Fruit fly (Drosophila melanogaster): ENCODE measurements around the gene CG15282.

The CG15282 gene

dm6 chr2L:14688922-14689711 lies 23.2 kb upstream of the CG15282 start, which contains the start of gene osp:
Gene osp, minus strand, starts transcription at chr2L:14689340.
- TF ChIP-seq Vsx2 (GFP tag; optimal IDR thresholded peaks at IDR 0.05; ENCODE audit: partially characterized antibody), result peak; percentile 57
- TF ChIP-seq dsf (GFP tag; optimal IDR thresholded peaks at IDR 0.05; ENCODE audit: borderline replicate concordance), result peak; percentile 72
- TF ChIP-seq Mio (GFP tag; optimal IDR thresholded peaks at IDR 0.05), result peak; percentile 58
- peak; percentile 83 for TF ChIP-seq br (GFP tag; optimal IDR thresholded peaks at IDR 0.05)
- TF ChIP-seq Sp1 (GFP tag; optimal IDR thresholded peaks at IDR 0.05), result peak; percentile 99
- no peak for TF ChIP-seq Myc (optimal IDR thresholded peaks at IDR 0.05)
- TF ChIP-seq Hr78 (GFP tag; optimal IDR thresholded peaks at IDR 0.05), result no peak
- peak; percentile 81 for TF ChIP-seq Dfd (GFP tag; optimal IDR thresholded peaks at IDR 0.05)
- TF ChIP-seq usp (GFP tag; optimal IDR thresholded peaks at IDR 0.05), result no peak
- no peak for TF ChIP-seq GATAd (GFP tag; optimal IDR thresholded peaks at IDR 0.05)
- TF ChIP-seq lola (GFP tag; optimal IDR thresholded peaks at IDR 0.05), result no peak
- peak; percentile 72 for TF ChIP-seq Jra (GFP tag; optimal IDR thresholded peaks at IDR 0.05)
- TF ChIP-seq CG9705 (GFP tag; optimal IDR thresholded peaks at IDR 0.05), result peak; percentile 93
- TF ChIP-seq woc (GFP tag; optimal IDR thresholded peaks at IDR 0.05), result peak; percentile 90
- peak; percentile 87 for TF ChIP-seq Rel (GFP tag; optimal IDR thresholded peaks at IDR 0.05)
- TF ChIP-seq Rel (tag; optimal IDR thresholded peaks at IDR 0.05), result peak; percentile 88
- TF ChIP-seq sage (GFP tag; optimal IDR thresholded peaks at IDR 0.05), result peak; percentile 96
- TF ChIP-seq N (GFP tag; optimal IDR thresholded peaks at IDR 0.05), result no peak
- peak; percentile 32 to 97 for TF ChIP-seq foxo (GFP tag; optimal IDR thresholded peaks at IDR 0.05)
- peak; percentile 99 for TF ChIP-seq HLH106 (tag; optimal IDR thresholded peaks at IDR 0.05)
- TF ChIP-seq CrebA (GFP tag; optimal IDR thresholded peaks at IDR 0.05; ENCODE audit: borderline replicate concordance), result peak; percentile 81
- peak; percentile 9 for TF ChIP-seq jim (GFP tag; optimal IDR thresholded peaks at IDR 0.05)
- TF ChIP-seq Hr83 (GFP tag; optimal IDR thresholded peaks at IDR 0.05; ENCODE audit: poor library complexity, severe bottlenecking), result peak; percentile 76
- TF ChIP-seq Hnf4 (GFP tag; optimal IDR thresholded peaks at IDR 0.05), result peak; percentile 88
- no peak for TF ChIP-seq Abd-B (GFP tag; optimal IDR thresholded peaks at IDR 0.05)
- TF ChIP-seq CG32264 (GFP tag; optimal IDR thresholded peaks at IDR 0.05), result peak; percentile 69
- peak; percentile 94 for TF ChIP-seq fru (GFP tag; optimal IDR thresholded peaks at IDR 0.05)
- TF ChIP-seq ey (GFP tag; optimal IDR thresholded peaks at IDR 0.05), result peak; percentile 87
- peak; percentile 98 for TF ChIP-seq rgr (GFP tag; optimal IDR thresholded peaks at IDR 0.05)
- peak; percentile 96 for TF ChIP-seq sv (GFP tag; optimal IDR thresholded peaks at IDR 0.05)
- TF ChIP-seq dl (GFP tag; optimal IDR thresholded peaks at IDR 0.05; ENCODE audit: insufficient read depth in 1 of 2, partially characterized antibody in 2 of 2), result no peak
- TF ChIP-seq tai (GFP tag; optimal IDR thresholded peaks at IDR 0.05), result peak; percentile 45
- peak; percentile 96 for TF ChIP-seq h (GFP tag; optimal IDR thresholded peaks at IDR 0.05)
- TF ChIP-seq psq (GFP tag; optimal IDR thresholded peaks at IDR 0.05), result peak; percentile 96
- no peak for TF ChIP-seq Dif (GFP tag; optimal IDR thresholded peaks at IDR 0.05; ENCODE audit: partially characterized antibody)
- TF ChIP-seq pan (optimal IDR thresholded peaks at IDR 0.05), result no peak
- TF ChIP-seq OdsH (GFP tag; optimal IDR thresholded peaks at IDR 0.05), result peak; percentile 97
- TF ChIP-seq dmrt93B (GFP tag; optimal IDR thresholded peaks at IDR 0.05), result peak; percentile 94
- TF ChIP-seq brk (GFP tag; optimal IDR thresholded peaks at IDR 0.05), result peak; percentile 96

- TF ChIP-seq brk (GFP tag; optimal IDR thresholded peaks at IDR 0.05), result peak; percentile 4
- TF ChIP-seq dsf (GFP tag; optimal IDR thresholded peaks at IDR 0.05; ENCODE audit: borderline replicate concordance), result no peak
These were observed 22.0 kb upstream of the CG15282 start for dm6 chr2L:14690285-14690684.

All from whole organism, wandering third instar larva.